Worm (Caenorhabditis elegans) whole organism, L3 larva: ENCODE data around the gene cpna-4.
A peak's percentile ranks its signal among the peaks of the same experiment; 100 is the strongest.

Experiments
- R02D3.7 ChIP-seq: fragments of 150-350 bp; optimal IDR thresholded peaks from 2 replicates; lab custom pipeline; 2014; ENCODE audit warnings: missing biosample characterization, missing genetic modification characterization
- ZK546.5 ChIP-seq: sonication (generic microtip); optimal IDR thresholded peaks from 2 replicates; lab custom pipeline; 2017; ENCODE audit warnings: missing biosample characterization, missing genetic modification characterization
- aly-2 ChIP-seq: fragments of 150-350 bp; optimal IDR thresholded peaks from 2 replicates; lab custom pipeline; 2014; ENCODE audit warnings: missing biosample characterization, missing genetic modification characterization
- ama-1 ChIP-seq: fragments of 150-350 bp; optimal IDR thresholded peaks from 2 replicates; lab custom pipeline; 2018
- ceh-16 ChIP-seq: sonication (generic microtip); optimal IDR thresholded peaks from 2 replicates; lab custom pipeline; 2017; ENCODE audit warnings: missing biosample characterization, missing genetic modification characterization
- ceh-28 ChIP-seq: fragments of 150-350 bp; optimal IDR thresholded peaks from 2 replicates; lab custom pipeline; 2014; ENCODE audit warnings: missing biosample characterization, missing genetic modification reagents, missing genetic modification characterization
- ceh-82 ChIP-seq: fragments of 150-350 bp; optimal IDR thresholded peaks from 2 replicates; lab custom pipeline; 2014; ENCODE audit warnings: missing biosample characterization, missing genetic modification characterization
- ceh-9 ChIP-seq: sonication (generic microtip); optimal IDR thresholded peaks from 2 replicates; lab custom pipeline; 2018; ENCODE audit warnings: missing biosample characterization, missing genetic modification characterization
- daf-12 ChIP-seq: fragments of 150-350 bp; optimal IDR thresholded peaks from 2 replicates; lab custom pipeline; 2014; ENCODE audit warnings: missing biosample characterization, missing genetic modification reagents, missing genetic modification characterization
- egl-27 ChIP-seq: sonication (generic microtip); optimal IDR thresholded peaks from 4 replicates; lab custom pipeline; 2017; ENCODE audit warnings: missing biosample characterization, missing genetic modification reagents, missing genetic modification characterization
- elt-2 ChIP-seq: sonication (generic microtip); optimal IDR thresholded peaks from 2 replicates; lab custom pipeline; 2016; ENCODE audit warnings: missing genetic modification reagents, mild to moderate bottlenecking, missing genetic modification characterization, missing compliant biosample characterization
- eor-1 ChIP-seq, 2 experiments: fragments of 150-350 bp; optimal IDR thresholded peaks; 2 replicates each; lab custom pipeline; 2014 to 2018; ENCODE audit warnings: missing biosample characterization in 2 of 2, missing genetic modification characterization in 2 of 2
- fkh-10 ChIP-seq: sonication (generic microtip); optimal IDR thresholded peaks from 2 replicates; lab custom pipeline; 2017; ENCODE audit warnings: missing biosample characterization, missing genetic modification reagents, missing genetic modification characterization
- fkh-2 ChIP-seq: fragments of 150-350 bp; optimal IDR thresholded peaks from 2 replicates; lab custom pipeline; 2014; ENCODE audit warnings: missing biosample characterization, missing genetic modification reagents, missing genetic modification characterization
- fos-1 ChIP-seq: fragments of 150-350 bp; optimal IDR thresholded peaks from 2 replicates; lab custom pipeline; 2014; ENCODE audit warnings: missing biosample characterization, missing genetic modification characterization
- hmg-11 ChIP-seq: sonication (generic microtip); optimal IDR thresholded peaks from 2 replicates; lab custom pipeline; 2016; ENCODE audit warnings: missing genetic modification characterization, missing compliant biosample characterization
- jun-1 ChIP-seq: fragments of 150-350 bp; optimal IDR thresholded peaks from 2 replicates; lab custom pipeline; 2014; ENCODE audit warnings: missing biosample characterization, missing genetic modification reagents, missing genetic modification characterization
- lin-15B ChIP-seq: fragments of 150-350 bp; optimal IDR thresholded peaks from 2 replicates; lab custom pipeline; 2014; ENCODE audit warnings: missing biosample characterization, missing genetic modification characterization
- lin-39 ChIP-seq: fragments of 150-350 bp; optimal IDR thresholded peaks from 2 replicates; lab custom pipeline; 2018; ENCODE audit warnings: missing biosample characterization, missing genetic modification reagents, missing genetic modification characterization
- lsy-12 ChIP-seq: sonication (generic microtip); optimal IDR thresholded peaks from 2 replicates; lab custom pipeline; 2016; ENCODE audit warnings: mild to moderate bottlenecking, missing genetic modification characterization, missing compliant biosample characterization
- mdl-1 ChIP-seq: fragments of 150-350 bp; optimal IDR thresholded peaks from 2 replicates; lab custom pipeline; 2014; ENCODE audit warnings: missing biosample characterization, missing genetic modification characterization
- mml-1 ChIP-seq: fragments of 150-350 bp; sonication (generic microtip); optimal IDR thresholded peaks from 3 replicates; lab custom pipeline; 2014; ENCODE audit warnings: missing biosample characterization, missing genetic modification characterization
- nfya-1 ChIP-seq: sonication (generic microtip); optimal IDR thresholded peaks from 2 replicates; lab custom pipeline; 2017; ENCODE audit warnings: missing genetic modification characterization, mild to moderate bottlenecking, missing compliant biosample characterization, antibody characterized with exemption, moderate library complexity; ENCODE audit not compliant: insufficient read depth
- nhr-11 ChIP-seq: fragments of 150-350 bp; optimal IDR thresholded peaks from 2 replicates; lab custom pipeline; 2014; ENCODE audit warnings: missing biosample characterization, missing genetic modification characterization
- nhr-12 ChIP-seq: fragments of 150-350 bp; optimal IDR thresholded peaks from 2 replicates; lab custom pipeline; 2014; ENCODE audit warnings: missing biosample characterization, missing genetic modification characterization
- nhr-23 ChIP-seq: fragments of 150-350 bp; optimal IDR thresholded peaks from 2 replicates; lab custom pipeline; 2014; ENCODE audit warnings: missing biosample characterization, missing genetic modification reagents, missing genetic modification characterization
- nhr-28 ChIP-seq: fragments of 150-350 bp; optimal IDR thresholded peaks from 2 replicates; lab custom pipeline; 2014; ENCODE audit warnings: missing biosample characterization, missing genetic modification characterization
- nhr-67 ChIP-seq: fragments of 150-350 bp; optimal IDR thresholded peaks from 2 replicates; lab custom pipeline; 2014; ENCODE audit warnings: missing biosample characterization, missing genetic modification characterization
- pqm-1 ChIP-seq: fragments of 150-350 bp; optimal IDR thresholded peaks from 2 replicates; lab custom pipeline; 2017; ENCODE audit warnings: missing biosample characterization, missing genetic modification characterization, inconsistent platforms
- sea-2 ChIP-seq: fragments of 150-350 bp; sonication (generic microtip); optimal IDR thresholded peaks from 4 replicates; lab custom pipeline; 2014; ENCODE audit warnings: missing biosample characterization, missing genetic modification reagents, missing genetic modification characterization
- snpc-4 ChIP-seq: fragments of 150-350 bp; optimal IDR thresholded peaks from 2 replicates; lab custom pipeline; 2014; ENCODE audit warnings: missing biosample characterization, missing genetic modification characterization
- tbx-2 ChIP-seq: sonication (generic microtip); optimal IDR thresholded peaks from 2 replicates; lab custom pipeline; 2016; ENCODE audit warnings: mild to moderate bottlenecking, missing genetic modification characterization, missing compliant biosample characterization
- unc-39 ChIP-seq: sonication (generic microtip); optimal IDR thresholded peaks from 4 replicates; lab custom pipeline; 2017; ENCODE audit warnings: missing biosample characterization, missing genetic modification characterization
- unc-62 ChIP-seq: fragments of 150-350 bp; sonication (generic microtip); optimal IDR thresholded peaks from 4 replicates; lab custom pipeline; 2014; ENCODE audit warnings: missing biosample characterization, missing genetic modification reagents, missing genetic modification characterization
- zag-1 ChIP-seq: fragments of 150-350 bp; optimal IDR thresholded peaks from 2 replicates; lab custom pipeline; 2014; ENCODE audit warnings: missing biosample characterization, missing genetic modification characterization
- ztf-4 ChIP-seq: fragments of 150-350 bp; optimal IDR thresholded peaks from 2 replicates; lab custom pipeline; 2014; ENCODE audit warnings: missing biosample characterization, missing genetic modification characterization

Gene cpna-4

DNA sequence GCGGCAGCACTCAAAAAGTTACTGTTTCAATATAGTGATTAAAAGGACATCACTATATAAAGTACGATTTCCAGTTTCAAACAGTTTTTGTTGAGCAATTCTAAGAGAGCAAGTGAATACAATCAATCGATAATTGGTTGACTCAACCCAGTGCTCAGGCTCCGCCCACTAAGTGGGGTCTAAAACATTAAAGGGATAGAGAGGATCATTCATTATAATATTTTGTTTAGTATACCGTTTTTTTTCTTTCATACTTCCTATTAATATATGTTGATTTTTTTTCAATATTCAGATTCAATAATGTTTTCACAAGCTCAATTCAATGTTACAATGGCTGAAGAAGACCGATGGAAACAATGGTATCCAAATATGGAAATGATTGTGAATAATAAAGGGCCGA lies 37.8 kb upstream of the cpna-4 start, which contains the start of gene tbx-39:
tbx-39 (plus strand) TSS at position 301 of the 400 bp plus-strand sequence.
- TF ChIP-seq ceh-9 (tag; lab: Kevin White, UChicago) = no peak
- TF ChIP-seq elt-2 (tag; lab: Kevin White, UChicago) = no peak
- TF ChIP-seq zag-1 (tag; lab: Kevin White, UChicago) = no peak

- TF ChIP-seq snpc-4 (no peak), egl-27 (no peak), nhr-67 (tag; lab: Kevin White, UChicago) (no peak), ceh-82 (tag; lab: Kevin White, UChicago) (no peak), nhr-28 (tag; lab: Kevin White, UChicago) (no peak), nhr-11 (tag; lab: Kevin White, UChicago) (no peak), unc-39 (no peak), hmg-11 (tag; lab: Kevin White, UChicago) (no peak), lin-39 (no peak), ZK546.5 (tag; lab: Kevin White, UChicago) (no peak), ceh-16 (tag; lab: Kevin White, UChicago) (no peak), daf-12 (tag; lab: Kevin White, UChicago) (no peak), R02D3.7 (tag; lab: Kevin White, UChicago) (no peak), jun-1 (no peak)
Observed at ce11 chrIV:15328092-15328491, 33.3 kb upstream of the cpna-4 start, which contains the start of gene tbx-40. Gene tbx-40 (minus strand): TSS chrIV:15328192.

DNA sequence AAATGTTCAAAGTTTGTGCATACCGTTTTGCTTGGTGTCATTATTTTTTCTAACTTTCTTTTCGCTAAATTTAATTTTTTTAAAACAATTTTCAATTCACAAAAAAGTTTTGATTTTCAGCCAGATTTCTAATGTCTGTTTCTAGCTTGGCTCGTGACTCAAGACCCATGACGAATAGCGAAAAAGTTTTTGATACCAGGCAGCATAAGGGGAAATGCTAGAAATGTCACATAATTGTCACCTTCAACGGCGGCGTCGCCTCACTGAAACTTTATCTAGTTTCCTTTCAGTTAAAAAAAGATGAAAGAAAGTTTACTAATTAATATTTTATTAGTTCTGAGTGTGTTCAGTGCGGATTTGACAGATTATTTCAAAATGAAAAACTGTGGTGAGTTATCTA lies 24.6 kb upstream of the cpna-4 start, which contains the start of gene irld-59:
irld-59 (plus strand) TSS at position 301 of the 400 bp plus-strand sequence.
- TF ChIP-seq mdl-1 (tag; lab: Kevin White, UChicago) (no peak), snpc-4 (no peak), nhr-23 (tag; lab: Kevin White, UChicago) (no peak), ceh-9 (tag; lab: Kevin White, UChicago) (no peak), pqm-1 (no peak), ceh-82 (tag; lab: Kevin White, UChicago) (no peak), unc-62 (GFP tag; lab: Kevin White, UChicago) (no peak), tbx-2 (tag; lab: Kevin White, UChicago) (no peak), nhr-12 (tag; lab: Kevin White, UChicago) (no peak), fkh-2 (no peak), nhr-28 (tag; lab: Kevin White, UChicago) (no peak), nhr-67 (tag; lab: Kevin White, UChicago) (no peak), mml-1 (tag; lab: Kevin White, UChicago) (no peak), ceh-16 (tag; lab: Kevin White, UChicago) (no peak), lin-15B (no peak), lsy-12 (tag; lab: Kevin White, UChicago) (no peak), eor-1 (tag; optimal IDR thresholded peaks at IDR 0.05; lab: Kevin White, UChicago) (no peak), fos-1 (tag; lab: Kevin White, UChicago) (no peak), R02D3.7 (tag; lab: Kevin White, UChicago) (no peak), ama-1 (lab: Kevin White, UChicago) (no peak)

ce11 chrIV:15361884-15362283 lies 540 bp downstream of the cpna-4 start:
- TF ChIP-seq nfya-1 (tag; lab: Kevin White, UChicago) = no peak
- no peak for TF ChIP-seq zag-1 (tag; lab: Kevin White, UChicago)
- TF ChIP-seq nhr-28 (tag; lab: Kevin White, UChicago) = no peak
- no peak for TF ChIP-seq egl-27
- TF ChIP-seq lsy-12 (tag; lab: Kevin White, UChicago) = no peak
- no peak for TF ChIP-seq elt-2 (tag; lab: Kevin White, UChicago)
- no peak for TF ChIP-seq aly-2
- TF ChIP-seq fkh-10 (GFP tag; lab: Kevin White, UChicago) = no peak
- TF ChIP-seq ceh-28 (tag; lab: Kevin White, UChicago) = no peak
- TF ChIP-seq ztf-4 (tag; lab: Kevin White, UChicago) = no peak
- no peak for TF ChIP-seq sea-2 (GFP tag; lab: Kevin White, UChicago)
- TF ChIP-seq, all 47 proteins: peak for 0

DNA sequence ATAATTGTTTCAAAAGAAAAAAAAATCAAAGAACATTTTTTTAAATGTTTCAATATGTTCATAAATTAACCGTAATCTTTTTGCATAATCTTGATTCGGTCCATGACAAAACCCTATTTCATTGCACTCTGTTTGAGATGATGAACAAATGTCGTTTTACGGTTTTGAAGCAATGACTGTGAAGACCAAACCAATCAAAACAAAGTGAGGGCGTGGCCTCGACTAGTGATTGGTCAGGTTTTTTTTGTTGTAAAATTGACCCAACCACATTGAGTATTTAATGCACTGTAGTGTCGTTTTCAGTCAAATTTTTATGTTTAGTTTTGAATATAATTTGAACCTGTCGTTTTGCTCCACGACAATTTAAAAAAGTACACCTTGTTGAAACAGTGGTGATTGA lies 16.1 kb downstream of the cpna-4 start:
- TF ChIP-seq lin-39 = no peak
- TF ChIP-seq ceh-16 (tag; lab: Kevin White, UChicago) = no peak
- peak; percentile 80 for TF ChIP-seq nfya-1 (tag; lab: Kevin White, UChicago)
